Fruit fly (Drosophila melanogaster): ENCODE measurements around the gene Cpr78Cc.

Cpr78Cc gene

dm6 chr3L:21273504-21273903, 26.9 kb upstream of the Cpr78Cc start:
- no peak for TF ChIP-seq noc (tag; optimal IDR thresholded peaks at IDR 0.05)

dm6 chr3L:21275921-21276295, 24.5 kb upstream of the Cpr78Cc start:
- no peak for TF ChIP-seq noc (tag; optimal IDR thresholded peaks at IDR 0.05)

dm6 chr3L:21276296-21277257, 23.8 kb upstream of the Cpr78Cc start:
- TF ChIP-seq noc (tag; optimal IDR thresholded peaks at IDR 0.05) = peak; percentile 35

dm6 chr3L:21277897-21278530, 22.4 kb upstream of the Cpr78Cc start:
- peak; percentile 66 for TF ChIP-seq noc (tag; optimal IDR thresholded peaks at IDR 0.05)

DNA sequence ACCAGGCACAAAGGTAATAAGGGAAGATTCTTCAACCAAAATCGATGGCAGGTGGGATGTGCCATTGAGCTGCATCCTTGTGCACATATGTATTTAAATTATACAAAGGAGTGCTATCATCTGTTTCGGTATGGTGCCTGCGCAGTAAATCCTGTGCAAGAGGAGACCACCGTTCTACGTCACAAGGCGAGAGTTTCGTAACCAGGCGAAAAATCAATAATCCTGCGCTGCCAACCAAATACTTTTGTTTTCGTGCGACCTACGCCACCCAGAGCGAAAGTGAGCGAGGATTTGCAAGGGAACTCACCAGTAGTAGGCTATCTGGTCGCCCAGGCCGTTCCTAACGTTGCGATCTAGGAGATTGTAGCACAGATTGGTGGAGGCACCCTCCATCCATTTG, 21.2 kb upstream of the Cpr78Cc start:
- TF ChIP-seq noc (tag; optimal IDR thresholded peaks at IDR 0.05) = no peak

DNA sequence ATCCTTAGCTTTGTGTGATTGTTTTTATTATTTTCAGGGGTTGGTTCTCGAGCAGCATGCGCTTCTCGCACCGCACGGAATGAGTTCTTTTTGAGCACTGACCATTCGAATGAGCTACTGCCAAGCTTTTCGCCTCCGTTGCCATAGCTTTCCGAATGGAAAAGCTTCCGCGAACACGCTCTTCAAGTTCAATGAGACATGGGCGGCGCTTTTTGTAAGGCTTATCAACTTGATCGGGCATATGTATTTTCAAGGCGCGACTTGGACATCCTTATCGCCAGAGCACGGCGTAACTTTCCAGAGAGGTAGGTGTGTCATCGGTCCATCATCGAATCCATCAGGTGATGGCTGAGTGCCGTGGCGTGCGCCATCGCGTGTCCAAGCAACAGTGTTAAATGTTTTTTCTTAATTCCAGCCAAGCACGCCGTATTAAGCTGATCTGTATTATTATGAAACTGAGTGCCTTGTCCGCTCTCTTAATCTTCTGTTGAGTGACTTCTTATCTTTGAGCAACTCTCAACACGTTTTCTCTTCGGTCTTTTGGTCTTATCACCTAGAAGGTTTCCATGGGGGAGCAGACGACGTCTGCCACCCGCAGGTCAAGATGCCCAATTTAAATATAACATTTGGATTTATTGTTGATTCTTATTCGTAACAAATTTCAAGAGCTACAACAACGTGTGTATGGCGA, 20.4 kb upstream of the Cpr78Cc start, which contains the start of gene AcCoAS:
Gene AcCoAS (minus strand): TSS at position 368 of the 691 bp plus-strand sequence.
- TF ChIP-seq noc (tag; optimal IDR thresholded peaks at IDR 0.05) = peak; percentile 90

dm6 chr3L:21280996-21281691, 19.2 kb upstream of the Cpr78Cc start, which contains the start of gene ppl:
Gene ppl (minus strand): TSS chr3L:21281506.
- TF ChIP-seq noc (tag; optimal IDR thresholded peaks at IDR 0.05) = peak; percentile 27

DNA sequence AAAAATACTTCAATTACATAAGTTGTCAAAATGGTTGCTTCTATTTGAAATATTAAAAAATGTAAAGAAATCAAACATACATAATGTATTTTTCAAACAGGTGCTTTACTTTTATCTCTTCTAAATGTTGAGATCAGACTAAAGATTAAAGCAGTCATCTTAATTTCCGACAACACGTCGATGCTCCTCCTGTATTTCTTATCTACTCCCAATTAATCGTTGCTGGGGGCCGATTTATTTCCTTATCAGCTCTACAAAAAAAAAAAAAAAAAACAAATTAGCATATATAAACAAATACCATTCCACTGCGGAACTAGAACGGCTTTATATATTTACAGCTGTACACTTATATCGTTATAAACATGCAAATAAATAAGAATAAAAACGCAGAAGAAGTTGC, 18.7 kb upstream of the Cpr78Cc start:
- TF ChIP-seq noc (tag; optimal IDR thresholded peaks at IDR 0.05) = no peak

dm6 chr3L:21282741-21283140, 17.6 kb upstream of the Cpr78Cc start:
- no peak for TF ChIP-seq noc (tag; optimal IDR thresholded peaks at IDR 0.05)

dm6 chr3L:21283795-21284194, 16.6 kb upstream of the Cpr78Cc start:
- no peak for TF ChIP-seq noc (tag; optimal IDR thresholded peaks at IDR 0.05)

dm6 chr3L:21284720-21285638, 15.4 kb upstream of the Cpr78Cc start:
- no peak for TF ChIP-seq noc (tag; optimal IDR thresholded peaks at IDR 0.05)

DNA sequence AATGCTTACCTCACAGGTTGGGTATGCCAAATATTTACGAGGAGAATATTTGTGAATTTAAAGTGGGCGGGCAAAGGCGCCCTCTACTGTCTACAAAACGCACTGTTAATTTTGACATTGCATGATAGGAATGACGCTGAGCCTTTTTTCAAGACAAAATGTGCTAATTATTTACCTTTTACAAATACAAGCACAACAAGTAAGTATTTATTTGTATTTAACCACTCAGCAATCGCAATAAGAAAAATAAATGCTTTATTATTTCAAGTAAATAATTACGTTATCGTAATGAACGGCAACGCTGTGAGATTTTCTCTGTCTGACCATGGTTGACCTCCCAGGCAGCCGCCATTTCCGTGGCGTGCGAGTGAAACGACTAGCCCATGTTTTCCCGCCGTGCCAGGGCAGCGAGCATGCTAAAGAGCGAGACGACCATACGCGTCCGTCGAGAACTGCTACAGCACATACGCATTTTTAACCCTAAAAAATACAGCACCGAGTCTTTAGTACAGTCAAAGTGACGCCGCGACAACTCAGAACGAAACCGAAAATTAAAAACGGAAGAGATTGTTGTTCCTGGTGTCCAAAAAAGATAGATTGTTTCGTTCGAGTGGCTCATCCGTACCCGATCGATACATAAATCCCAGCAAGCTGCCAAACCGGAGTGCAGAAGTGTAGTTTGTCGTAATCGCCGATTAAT, 14.6 kb upstream of the Cpr78Cc start, which contains the start of the genes CG12974 and pzg:
Gene CG12974 (minus strand): TSS at position 324 of the 700 bp plus-strand sequence.
Gene pzg (plus strand): TSS at position 461 of the 700 bp plus-strand sequence.
- TF ChIP-seq noc (tag; optimal IDR thresholded peaks at IDR 0.05) = no peak

dm6 chr3L:21290336-21290735, 10.0 kb upstream of the Cpr78Cc start:
- TF ChIP-seq noc (tag; optimal IDR thresholded peaks at IDR 0.05) = no peak

DNA sequence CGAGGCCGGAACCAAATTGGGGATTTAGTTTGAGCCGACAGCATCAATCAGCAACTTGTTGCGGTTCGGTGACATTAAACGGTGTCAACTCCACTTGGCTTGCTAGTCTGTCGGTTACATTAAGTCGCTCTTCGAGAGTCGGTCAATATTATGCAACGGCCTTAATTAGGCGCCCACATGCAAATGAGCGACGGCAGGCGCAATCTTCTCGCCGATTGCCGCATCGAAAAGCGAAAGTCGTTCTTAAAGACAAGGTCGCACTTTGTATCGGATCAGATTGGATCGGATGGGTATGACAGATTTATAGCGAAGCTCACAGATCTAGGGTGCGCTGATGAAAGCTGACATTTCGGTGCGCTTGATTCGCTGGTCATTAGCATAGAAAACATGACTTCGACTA, 9.3 kb upstream of the Cpr78Cc start:
- TF ChIP-seq noc (tag; optimal IDR thresholded peaks at IDR 0.05) = no peak
